Fruit fly (Drosophila melanogaster) whole organism, embryonic: ENCODE measurements around the gene PPYR1.

Source experiments
- CG11247 ChIP-seq: fragments of 200-800 bp; sonication (Bioruptor generic); IDR thresholded peaks from 2 replicates; pipeline ENCODE4 v1.3.6; 2022; ENCODE audit warnings: missing biosample characterization, missing genetic modification characterization
- CG12155 ChIP-seq: fragments of 200-800 bp; sonication (Bioruptor generic); optimal IDR thresholded peaks from 3 replicates; lab custom pipeline; 2016; ENCODE audit warnings: missing biosample characterization, missing genetic modification characterization
- CG14710 ChIP-seq: fragments of 200-800 bp; sonication (Bioruptor generic); optimal IDR thresholded peaks from 3 replicates; lab custom pipeline; 2019; ENCODE audit warnings: missing biosample characterization, mild to moderate bottlenecking, missing genetic modification characterization, moderate library complexity
- CG16779 ChIP-seq: fragments of 200-800 bp; sonication (Bioruptor generic); IDR thresholded peaks from 2 replicates; pipeline ENCODE4 v1.3.6; 2022; ENCODE audit warnings: missing biosample characterization, missing genetic modification characterization
- CG16863 ChIP-seq: fragments of 200-800 bp; sonication (Bioruptor generic); optimal IDR thresholded peaks from 3 replicates; lab custom pipeline; 2016; ENCODE audit warnings: missing biosample characterization, missing genetic modification characterization
- CG2712 ChIP-seq: fragments of 200-800 bp; optimal IDR thresholded peaks from 3 replicates; lab custom pipeline; 2019; ENCODE audit warnings: missing biosample characterization, mild to moderate bottlenecking, missing genetic modification characterization, moderate library complexity
- CG31224 ChIP-seq: fragments of 200-800 bp; sonication (Bioruptor generic); IDR thresholded peaks from 2 replicates; pipeline ENCODE4 v1.3.6; 2022; ENCODE audit warnings: missing biosample characterization, missing genetic modification characterization
- CG31365 ChIP-seq: fragments of 200-800 bp; sonication (Bioruptor generic); optimal IDR thresholded peaks from 2 replicates; lab custom pipeline; 2018; ENCODE audit warnings: missing biosample characterization, mild to moderate bottlenecking, missing genetic modification characterization
- CG31441 ChIP-seq: fragments of 200-800 bp; sonication (Bioruptor generic); IDR thresholded peaks from 2 replicates; pipeline ENCODE4 v1.3.6; 2022; ENCODE audit warnings: missing biosample characterization, missing genetic modification characterization
- CG4730 ChIP-seq: fragments of 200-800 bp; sonication (Bioruptor generic); IDR thresholded peaks from 2 replicates; pipeline ENCODE4 v1.3.6; 2022; ENCODE audit warnings: missing biosample characterization, missing genetic modification characterization
- CG4820 ChIP-seq: fragments of 200-800 bp; sonication (Bioruptor generic); optimal IDR thresholded peaks from 3 replicates; lab custom pipeline; 2016; ENCODE audit warnings: missing biosample characterization, missing genetic modification characterization
- CG5180 ChIP-seq: fragments of 200-800 bp; sonication (Bioruptor generic); optimal IDR thresholded peaks from 3 replicates; lab custom pipeline; 2017; ENCODE audit warnings: missing biosample characterization, missing genetic modification characterization, mild to moderate bottlenecking, moderate library complexity, missing genetic modification reagents
- CG8924 ChIP-seq: fragments of 200-800 bp; optimal IDR thresholded peaks from 3 replicates; lab custom pipeline; 2019; ENCODE audit warnings: missing biosample characterization, mild to moderate bottlenecking, missing genetic modification characterization, moderate library complexity
- Camta ChIP-seq: fragments of 200-800 bp; sonication (Bioruptor generic); optimal IDR thresholded peaks from 2 replicates; lab custom pipeline; 2016; ENCODE audit warnings: missing biosample characterization, missing genetic modification characterization
- D19B ChIP-seq: fragments of 200-800 bp; sonication (Bioruptor generic); optimal IDR thresholded peaks from 2 replicates; lab custom pipeline; 2017; ENCODE audit warnings: missing biosample characterization, mild to moderate bottlenecking, missing genetic modification characterization
- Deaf1 ChIP-seq: fragments of 200-800 bp; optimal IDR thresholded peaks from 3 replicates; lab custom pipeline; 2019; ENCODE audit warnings: missing biosample characterization, mild to moderate bottlenecking, missing genetic modification characterization, moderate library complexity
- Dip3 ChIP-seq: fragments of 200-800 bp; sonication (Bioruptor generic); optimal IDR thresholded peaks from 3 replicates; lab custom pipeline; 2016; ENCODE audit warnings: missing biosample characterization, missing genetic modification characterization
- Fer1 ChIP-seq: fragments of 200-800 bp; sonication (Bioruptor generic); optimal IDR thresholded peaks from 2 replicates; lab custom pipeline; 2017; ENCODE audit warnings: missing biosample characterization, mild to moderate bottlenecking, missing genetic modification characterization
- MESR4 ChIP-seq: fragments of 200-800 bp; sonication (Bioruptor generic); optimal IDR thresholded peaks from 2 replicates; lab custom pipeline; 2018; ENCODE audit warnings: missing biosample characterization, mild to moderate bottlenecking, missing genetic modification characterization, moderate library complexity
- Mrtf ChIP-seq: fragments of 200-800 bp; sonication (Bioruptor generic); IDR thresholded peaks from 3 replicates; pipeline ENCODE4 v1.3.6; 2022; ENCODE audit warnings: missing biosample characterization, missing genetic modification characterization
- Neu2 ChIP-seq: fragments of 200-800 bp; sonication (Bioruptor generic); optimal IDR thresholded peaks from 3 replicates; lab custom pipeline; 2016; ENCODE audit warnings: missing biosample characterization, missing genetic modification characterization, borderline replicate concordance
- Nf-YB ChIP-seq: fragments of 200-800 bp; sonication (Bioruptor generic); optimal IDR thresholded peaks from 3 replicates; lab custom pipeline; 2019; ENCODE audit warnings: missing biosample characterization, mild to moderate bottlenecking, missing genetic modification characterization, moderate library complexity
- NfI ChIP-seq: fragments of 200-800 bp; sonication (Bioruptor generic); optimal IDR thresholded peaks from 3 replicates; lab custom pipeline; 2018; ENCODE audit warnings: missing biosample characterization, mild to moderate bottlenecking, missing genetic modification characterization, moderate library complexity
- Sin3A ChIP-seq: fragments of >200 bp; optimal IDR thresholded peaks from 2 replicates; lab custom pipeline; 2018
- Sox102F ChIP-seq: fragments of 200-800 bp; sonication (Bioruptor generic); optimal IDR thresholded peaks from 2 replicates; lab custom pipeline; 2018; ENCODE audit warnings: missing biosample characterization, mild to moderate bottlenecking, missing genetic modification characterization, moderate library complexity
- Spps ChIP-seq: fragments of 200-800 bp; sonication (Bioruptor generic); optimal IDR thresholded peaks from 2 replicates; lab custom pipeline; 2018; ENCODE audit warnings: missing biosample characterization, mild to moderate bottlenecking, missing genetic modification characterization
- TFAM ChIP-seq: fragments of 200-800 bp; sonication (Bioruptor generic); optimal IDR thresholded peaks from 2 replicates; lab custom pipeline; 2017; ENCODE audit warnings: missing biosample characterization, missing genetic modification characterization, inconsistent platforms
- Xrp1 ChIP-seq: fragments of 200-800 bp; sonication (Bioruptor generic); IDR thresholded peaks from 2 replicates; pipeline ENCODE4 v1.3.6; 2022; ENCODE audit warnings: missing biosample characterization, missing genetic modification characterization
- az2 ChIP-seq: fragments of 200-800 bp; sonication (Bioruptor generic); optimal IDR thresholded peaks from 3 replicates; lab custom pipeline; 2016; ENCODE audit warnings: missing biosample characterization, missing genetic modification characterization
- bab2 ChIP-seq: fragments of 200-800 bp; sonication (Bioruptor generic); optimal IDR thresholded peaks from 2 replicates; lab custom pipeline; 2016; ENCODE audit warnings: missing biosample characterization, missing genetic modification characterization
- bcd ChIP-seq: fragments of 200-800 bp; sonication (Bioruptor generic); optimal IDR thresholded peaks from 2 replicates; lab custom pipeline; 2017; ENCODE audit warnings: missing biosample characterization, mild to moderate bottlenecking, missing genetic modification characterization
- chinmo ChIP-seq: fragments of 200-800 bp; sonication (Bioruptor generic); IDR thresholded peaks from 4 replicates; pipeline ENCODE4 v1.3.6; 2022; ENCODE audit warnings: missing biosample characterization, missing genetic modification characterization; ENCODE audit not compliant: partially characterized antibody
- crol ChIP-seq: fragments of 200-800 bp; sonication (Bioruptor generic); IDR thresholded peaks from 2 replicates; pipeline ENCODE4 v1.3.6; 2022; ENCODE audit warnings: missing biosample characterization, missing genetic modification characterization
- danr ChIP-seq: fragments of 200-800 bp; sonication (Bioruptor generic); IDR thresholded peaks from 2 replicates; pipeline ENCODE4 v1.3.6; 2022; ENCODE audit warnings: missing biosample characterization, missing genetic modification characterization
- fd3F ChIP-seq: fragments of 200-800 bp; sonication (Bioruptor generic); optimal IDR thresholded peaks from 2 replicates; lab custom pipeline; 2018; ENCODE audit warnings: missing biosample characterization, mild to moderate bottlenecking, missing genetic modification characterization, moderate library complexity
- fu2 ChIP-seq: fragments of 200-800 bp; sonication (Bioruptor generic); optimal IDR thresholded peaks from 2 replicates; lab custom pipeline; 2016; ENCODE audit warnings: missing biosample characterization, missing genetic modification characterization
- ham ChIP-seq: fragments of 200-800 bp; sonication (Bioruptor generic); IDR thresholded peaks from 2 replicates; pipeline ENCODE4 v1.3.6; 2022; ENCODE audit warnings: missing biosample characterization, missing genetic modification characterization
- hb ChIP-seq: fragments of 200-800 bp; sonication (Bioruptor generic); IDR thresholded peaks from 3 replicates; pipeline ENCODE4 v1.3.6; 2022; ENCODE audit warnings: missing biosample characterization, missing genetic modification characterization; ENCODE audit not compliant: partially characterized antibody
- insv ChIP-seq, 2 experiments: fragments of 200-800 bp; sonication (Bioruptor generic); optimal IDR thresholded peaks; 3 replicates each; lab custom pipeline; 2016 to 2018; ENCODE audit warnings: missing biosample characterization in 2 of 2, missing genetic modification characterization in 2 of 2
- jumu ChIP-seq: fragments of 200-800 bp; sonication (Bioruptor generic); optimal IDR thresholded peaks from 3 replicates; lab custom pipeline; 2016; ENCODE audit warnings: missing biosample characterization, missing genetic modification characterization
- lbe ChIP-seq: fragments of 200-800 bp; sonication (Bioruptor generic); optimal IDR thresholded peaks from 2 replicates; lab custom pipeline; 2016; ENCODE audit warnings: missing biosample characterization, mild to moderate bottlenecking, missing genetic modification characterization
- pzg ChIP-seq: fragments of 200-800 bp; sonication (Bioruptor generic); optimal IDR thresholded peaks from 3 replicates; lab custom pipeline; 2018; ENCODE audit warnings: missing biosample characterization, mild to moderate bottlenecking, missing genetic modification characterization, moderate library complexity
- schlank ChIP-seq: fragments of 200-800 bp; sonication (Bioruptor generic); optimal IDR thresholded peaks from 2 replicates; lab custom pipeline; 2018; ENCODE audit warnings: missing biosample characterization, mild to moderate bottlenecking, missing genetic modification characterization
- slou ChIP-seq: fragments of 200-800 bp; sonication (Bioruptor generic); optimal IDR thresholded peaks from 3 replicates; lab custom pipeline; 2016; ENCODE audit warnings: missing biosample characterization, missing genetic modification characterization
- sqz ChIP-seq: fragments of 200-800 bp; sonication (Bioruptor generic); optimal IDR thresholded peaks from 3 replicates; lab custom pipeline; 2018; ENCODE audit warnings: missing biosample characterization, mild to moderate bottlenecking, missing genetic modification characterization
- toy ChIP-seq: fragments of 200-800 bp; sonication (Bioruptor generic); IDR thresholded peaks from 2 replicates; pipeline ENCODE4 v1.3.6; 2022; ENCODE audit warnings: missing biosample characterization, missing genetic modification characterization
- zf30C ChIP-seq: fragments of 200-800 bp; sonication (Bioruptor generic); optimal IDR thresholded peaks from 3 replicates; lab custom pipeline; 2018; ENCODE audit warnings: missing biosample characterization, mild to moderate bottlenecking, missing genetic modification characterization

The PPYR1 gene

dm6 chrX:15229775-15230174 is 14.9 kb downstream of the PPYR1 start, which contains the start of gene CG9101 (continued):
- no peak for TF ChIP-seq hb (GFP tag; lab: Robert Waterston, UW)

DNA sequence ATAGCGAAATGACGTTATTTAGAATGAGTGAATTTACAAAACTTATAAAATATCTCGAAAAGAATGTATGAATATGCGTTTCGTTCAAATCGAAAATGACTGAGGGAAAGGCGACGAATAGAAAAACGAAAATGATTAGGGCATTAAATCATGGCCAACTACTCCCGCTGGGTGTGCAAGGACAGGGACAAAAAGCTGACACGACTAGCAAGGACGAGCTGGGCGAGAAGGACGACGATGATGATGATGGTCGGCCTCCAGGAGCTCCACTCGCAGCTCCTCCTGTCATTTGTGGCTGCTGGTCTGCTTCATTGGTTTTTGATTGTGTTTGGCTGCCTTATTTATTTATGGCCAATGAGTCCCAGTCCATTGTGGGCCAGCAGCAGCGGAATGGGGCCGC is 21.2 kb downstream of the PPYR1 start, which contains the start of gene CG43076:
TSS of gene CG43076 (minus strand) at position 101 of the 400 bp plus-strand sequence.
- TF ChIP-seq crol (GFP tag; lab: Robert Waterston, UW) (no peak), ham (GFP tag; lab: Robert Waterston, UW) (no peak), jumu (no peak), Xrp1 (GFP tag; lab: Robert Waterston, UW) (no peak), zf30C (GFP tag; lab: Kevin White, UChicago) (no peak), fu2 (GFP tag; lab: Kevin White, UChicago) (no peak)

DNA sequence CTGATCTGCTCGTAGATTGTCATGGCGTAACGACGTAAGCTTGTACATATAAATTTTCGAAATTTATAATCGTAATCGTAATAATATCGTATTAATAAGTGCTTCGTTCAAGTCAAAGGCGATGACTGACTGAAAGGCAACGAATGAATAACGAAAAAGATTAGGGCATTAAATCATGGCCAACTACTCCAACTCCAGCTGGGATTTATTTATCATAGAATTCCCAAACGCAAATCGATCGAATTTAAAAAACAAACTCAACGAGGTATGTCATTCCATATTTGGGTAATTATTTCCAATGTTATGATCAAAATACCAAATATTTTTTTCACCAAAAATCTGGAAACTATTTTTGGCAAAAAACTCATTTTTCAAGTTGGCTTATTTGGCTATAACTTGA is 23.6 kb downstream of the PPYR1 start, which contains the start of gene CG43075:
TSS of gene CG43075 (minus strand) at position 101 of the 400 bp plus-strand sequence.
- TF ChIP-seq CG31224 (GFP tag; lab: Robert Waterston, UW) (no peak), schlank (no peak), CG12155 (GFP tag; lab: Kevin White, UChicago) (no peak), lbe (GFP tag; lab: Kevin White, UChicago) (no peak), D19B (GFP tag; lab: Kevin White, UChicago) (no peak), Dip3 (GFP tag; lab: Kevin White, UChicago) (no peak), TFAM (GFP tag; lab: Kevin White, UChicago) (no peak), CG16863 (GFP tag; lab: Kevin White, UChicago) (no peak), bab2 (GFP tag; lab: Kevin White, UChicago) (no peak), Sin3A (lab: Kevin White, UChicago) (no peak), sqz (GFP tag; lab: Kevin White, UChicago) (no peak), toy (GFP tag; lab: Robert Waterston, UW) (no peak), chinmo (GFP tag; lab: Robert Waterston, UW) (no peak), CG8924 (no peak), pzg (GFP tag; lab: Kevin White, UChicago) (no peak), MESR4 (no peak), az2 (GFP tag; lab: Kevin White, UChicago) (no peak), insv (GFP tag; optimal IDR thresholded peaks at IDR 0.05; lab: Kevin White, UChicago) (no peak), bcd (GFP tag; lab: Kevin White, UChicago) (no peak)

DNA sequence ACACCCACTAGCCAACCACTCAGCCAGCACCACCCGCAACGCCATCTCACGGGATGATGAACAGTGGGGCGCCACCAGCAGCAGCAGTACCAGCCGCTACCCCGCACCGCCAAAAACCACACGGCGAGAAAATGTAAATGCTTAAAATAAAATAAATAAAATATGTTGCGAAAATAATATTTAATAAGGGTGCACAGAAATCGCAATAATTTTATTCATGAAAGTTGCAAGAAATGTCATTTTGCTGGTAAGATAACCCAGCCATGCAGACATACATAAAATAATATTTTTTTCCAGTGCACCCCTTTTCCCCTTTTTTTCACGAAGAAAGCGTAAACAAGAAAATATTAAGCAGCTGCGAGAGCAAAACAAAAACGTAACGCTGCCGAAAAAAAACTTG is 28.7 kb downstream of the PPYR1 start:
- peak; percentile 65 for TF ChIP-seq NfI (GFP tag; lab: Kevin White, UChicago)
- TF ChIP-seq CG4730, result peak; percentile 64; the same call in 1 of the 2 replicates
- TF ChIP-seq Nf-YB (GFP tag; lab: Kevin White, UChicago), result peak; percentile 11
- TF ChIP-seq slou, result peak; percentile 60
- no peak for TF ChIP-seq Neu2 (GFP tag; lab: Kevin White, UChicago)
- TF ChIP-seq CG11247 (GFP tag; lab: Robert Waterston, UW), result peak; percentile 47; the same call in 1 of the 2 replicates
- peak; percentile 63 for TF ChIP-seq CG2712 (tag; lab: Kevin White, UChicago)
- TF ChIP-seq CG16779 (GFP tag; lab: Robert Waterston, UW), result no peak
- TF ChIP-seq Spps (tag; lab: Kevin White, UChicago), result no peak
- peak; percentile 66 for TF ChIP-seq CG31441 (GFP tag; lab: Robert Waterston, UW)
- TF ChIP-seq Sox102F (GFP tag; lab: Kevin White, UChicago), result peak; percentile 75
- no peak for TF ChIP-seq CG31365 (tag; lab: Kevin White, UChicago)
- TF ChIP-seq CG14710 (tag; lab: Kevin White, UChicago), result peak; percentile 21
- peak; percentile 38 for TF ChIP-seq CG4820 (GFP tag; lab: Kevin White, UChicago)
- TF ChIP-seq CG5180 (GFP tag; lab: Kevin White, UChicago), result peak; percentile 48
- TF ChIP-seq Camta (GFP tag; lab: Kevin White, UChicago), result no peak
- TF ChIP-seq Fer1, result peak; percentile 83
- TF ChIP-seq fu2 (GFP tag; lab: Kevin White, UChicago), result no peak
- TF ChIP-seq Deaf1 (tag; lab: Kevin White, UChicago), result peak; percentile 40
- TF ChIP-seq danr (GFP tag; lab: Robert Waterston, UW), result 0 out of 2 replicates have a peak, but pooled peaks have one; percentile 9
- peak; percentile 66; the same call in 2 of the 3 replicates for TF ChIP-seq Mrtf (GFP tag; lab: Robert Waterston, UW)
- TF ChIP-seq fd3F (GFP tag; lab: Kevin White, UChicago), result peak; percentile 54
